Fruit fly (Drosophila melanogaster) whole organism, embryonic: Measurements from ENCODE around the gene ph-d.

Source experiments
- Atf6 ChIP-seq: fragments of 200-800 bp; sonication (Bioruptor generic); IDR thresholded peaks from 2 replicates; pipeline ENCODE4 v1.3.6; 2022; ENCODE audit warnings: missing biosample characterization, missing genetic modification characterization
- Bgb ChIP-seq: fragments of 200-800 bp; sonication (Bioruptor generic); IDR thresholded peaks from 2 replicates; pipeline ENCODE4 v1.3.6; 2022; ENCODE audit warnings: missing biosample characterization, missing genetic modification characterization; ENCODE audit not compliant: partially characterized antibody
- CG10366 ChIP-seq: fragments of 200-800 bp; sonication (Bioruptor generic); IDR thresholded peaks from 2 replicates; pipeline ENCODE4 v1.3.6; 2022; ENCODE audit warnings: missing biosample characterization, missing genetic modification characterization
- CG10431 ChIP-seq: fragments of 200-800 bp; sonication (Bioruptor generic); optimal IDR thresholded peaks from 3 replicates; lab custom pipeline; 2018; ENCODE audit warnings: missing biosample characterization, mild to moderate bottlenecking, missing genetic modification characterization
- CG10565 ChIP-seq: fragments of 200-800 bp; sonication (Bioruptor generic); optimal IDR thresholded peaks from 3 replicates; lab custom pipeline; 2016; ENCODE audit warnings: missing biosample characterization, mild to moderate bottlenecking, missing genetic modification characterization
- CG12071 ChIP-seq: fragments of 200-800 bp; sonication (Bioruptor generic); optimal IDR thresholded peaks from 3 replicates; lab custom pipeline; 2018; ENCODE audit warnings: missing biosample characterization, mild to moderate bottlenecking, missing genetic modification characterization
- CG1602 ChIP-seq: fragments of 200-800 bp; sonication (Bioruptor generic); optimal IDR thresholded peaks from 3 replicates; lab custom pipeline; 2016; ENCODE audit warnings: missing biosample characterization, missing genetic modification characterization
- CG1603 ChIP-seq: fragments of 200-800 bp; sonication (Bioruptor generic); optimal IDR thresholded peaks from 2 replicates; lab custom pipeline; 2019; ENCODE audit warnings: missing biosample characterization, mild to moderate bottlenecking, missing genetic modification characterization, moderate library complexity
- CG1832 ChIP-seq: fragments of 200-800 bp; sonication (Bioruptor generic); optimal IDR thresholded peaks from 2 replicates; lab custom pipeline; 2017; ENCODE audit warnings: missing biosample characterization, mild to moderate bottlenecking, missing genetic modification characterization, inconsistent platforms
- CG2116 ChIP-seq: fragments of 200-800 bp; sonication (Bioruptor generic); optimal IDR thresholded peaks from 3 replicates; lab custom pipeline; 2018; ENCODE audit warnings: missing biosample characterization, mild to moderate bottlenecking, missing genetic modification characterization
- CG31388 ChIP-seq: fragments of 200-800 bp; sonication (Bioruptor generic); optimal IDR thresholded peaks from 2 replicates; lab custom pipeline; 2016; ENCODE audit warnings: missing biosample characterization, missing genetic modification characterization
- CG34422 ChIP-seq: fragments of 200-800 bp; sonication (Bioruptor generic); IDR thresholded peaks from 3 replicates; pipeline ENCODE4 v1.3.6; 2022; ENCODE audit warnings: missing biosample characterization, missing genetic modification characterization
- CG3847 ChIP-seq: fragments of 200-800 bp; sonication (Bioruptor generic); IDR thresholded peaks from 2 replicates; pipeline ENCODE4 v1.3.6; 2022; ENCODE audit warnings: missing biosample characterization, missing genetic modification characterization
- CG7556 ChIP-seq: fragments of 200-800 bp; sonication (Bioruptor generic); optimal IDR thresholded peaks from 2 replicates; lab custom pipeline; 2017; ENCODE audit warnings: missing biosample characterization, mild to moderate bottlenecking, missing genetic modification characterization
- CG8924 ChIP-seq: fragments of 200-800 bp; optimal IDR thresholded peaks from 3 replicates; lab custom pipeline; 2019; ENCODE audit warnings: missing biosample characterization, mild to moderate bottlenecking, missing genetic modification characterization, moderate library complexity
- CoRest ChIP-seq: fragments of 200-800 bp; sonication (Bioruptor generic); optimal IDR thresholded peaks from 3 replicates; lab custom pipeline; 2018; ENCODE audit warnings: missing biosample characterization, mild to moderate bottlenecking, missing genetic modification characterization, moderate library complexity
- Deaf1 ChIP-seq: fragments of 200-800 bp; optimal IDR thresholded peaks from 3 replicates; lab custom pipeline; 2019; ENCODE audit warnings: missing biosample characterization, mild to moderate bottlenecking, missing genetic modification characterization, moderate library complexity
- Dip3 ChIP-seq: fragments of 200-800 bp; sonication (Bioruptor generic); optimal IDR thresholded peaks from 3 replicates; lab custom pipeline; 2016; ENCODE audit warnings: missing biosample characterization, missing genetic modification characterization
- Elba2 ChIP-seq: fragments of 200-800 bp; sonication (Bioruptor generic); optimal IDR thresholded peaks from 3 replicates; lab custom pipeline; 2016; ENCODE audit warnings: missing biosample characterization, missing genetic modification characterization
- Hr3 ChIP-seq: fragments of 200-800 bp; sonication (Bioruptor generic); optimal IDR thresholded peaks from 3 replicates; lab custom pipeline; 2016; ENCODE audit warnings: missing biosample characterization, missing genetic modification characterization
- Hr78 ChIP-seq, 2 experiments: fragments of 200-800 bp in 1 of 2; fragments of >200 bp in 1 of 2; sonication (Bioruptor generic) in 1 of 2; optimal IDR thresholded peaks; 2 replicates each; lab custom pipeline; 2017 to 2019; ENCODE audit warnings: missing biosample characterization in 2 of 2, missing genetic modification characterization in 2 of 2, mild to moderate bottlenecking in 1 of 2, moderate library complexity in 1 of 2
- Jarid2 ChIP-seq: fragments of 200-800 bp; sonication (Bioruptor generic); optimal IDR thresholded peaks from 3 replicates; lab custom pipeline; 2017; ENCODE audit warnings: mild to moderate bottlenecking, missing biosample characterization, missing genetic modification reagents, missing genetic modification characterization
- MBD-R2 ChIP-seq: fragments of 200-800 bp; sonication (Bioruptor generic); IDR thresholded peaks from 2 replicates; pipeline ENCODE4 v1.3.6; 2022; ENCODE audit warnings: missing biosample characterization, missing genetic modification characterization
- Oli ChIP-seq: fragments of 200-800 bp; sonication (Bioruptor generic); optimal IDR thresholded peaks from 2 replicates; lab custom pipeline; 2018; ENCODE audit warnings: missing biosample characterization, mild to moderate bottlenecking, missing genetic modification characterization, moderate library complexity
- Pdp1 ChIP-seq, 2 experiments: fragments of 200-800 bp; sonication (Bioruptor generic); optimal IDR thresholded peaks; 3 replicates each; lab custom pipeline; 2016; ENCODE audit warnings: missing biosample characterization in 2 of 2, missing genetic modification characterization in 2 of 2, mild to moderate bottlenecking in 1 of 2, moderate library complexity in 1 of 2
- Six4 ChIP-seq: fragments of 200-800 bp; sonication (Bioruptor generic); optimal IDR thresholded peaks from 2 replicates; lab custom pipeline; 2016; ENCODE audit warnings: missing biosample characterization, missing genetic modification characterization
- Sox102F ChIP-seq: fragments of 200-800 bp; sonication (Bioruptor generic); optimal IDR thresholded peaks from 2 replicates; lab custom pipeline; 2018; ENCODE audit warnings: missing biosample characterization, mild to moderate bottlenecking, missing genetic modification characterization, moderate library complexity
- Sry-β ChIP-seq: fragments of 200-800 bp; sonication (Bioruptor generic); optimal IDR thresholded peaks from 2 replicates; lab custom pipeline; 2018; ENCODE audit warnings: missing biosample characterization, mild to moderate bottlenecking, missing genetic modification characterization, moderate library complexity
- Trl ChIP-seq, 3 experiments: fragments of >200 bp in 2 of 3; fragments of 200-800 bp in 1 of 3; sonication (Bioruptor generic) in 1 of 3; optimal IDR thresholded peaks; 2 replicates in 1 of 3; 3 replicates in 2 of 3; lab custom pipeline; 2016 to 2017; ENCODE audit warnings: missing biosample characterization in 1 of 3, missing genetic modification characterization in 1 of 3
- Xbp1 ChIP-seq: fragments of 200-800 bp; sonication (Bioruptor generic); optimal IDR thresholded peaks from 3 replicates; lab custom pipeline; 2016; ENCODE audit warnings: missing biosample characterization, mild to moderate bottlenecking, missing genetic modification characterization
- YL-1 ChIP-seq: fragments of 200-800 bp; sonication (Bioruptor generic); optimal IDR thresholded peaks from 3 replicates; lab custom pipeline; 2017; ENCODE audit warnings: missing biosample characterization, mild to moderate bottlenecking, missing genetic modification characterization
- amos ChIP-seq: fragments of 200-800 bp; sonication (Bioruptor generic); IDR thresholded peaks from 2 replicates; pipeline ENCODE4 v1.3.6; 2022; ENCODE audit warnings: missing biosample characterization, missing genetic modification characterization; ENCODE audit not compliant: partially characterized antibody
- bbx ChIP-seq: fragments of 200-800 bp; sonication (Bioruptor generic); IDR thresholded peaks from 2 replicates; pipeline ENCODE4 v1.3.6; 2022; ENCODE audit warnings: missing biosample characterization, missing genetic modification characterization; ENCODE audit not compliant: partially characterized antibody
- crol ChIP-seq: fragments of 200-800 bp; sonication (Bioruptor generic); IDR thresholded peaks from 2 replicates; pipeline ENCODE4 v1.3.6; 2022; ENCODE audit warnings: missing biosample characterization, missing genetic modification characterization
- cwo ChIP-seq: fragments of 200-800 bp; sonication (Bioruptor generic); optimal IDR thresholded peaks from 3 replicates; lab custom pipeline; 2017; ENCODE audit warnings: missing biosample characterization, missing genetic modification characterization, mild to moderate bottlenecking, moderate library complexity, missing genetic modification reagents
- da ChIP-seq: fragments of 200-800 bp; sonication (Bioruptor generic); optimal IDR thresholded peaks from 2 replicates; lab custom pipeline; 2016; ENCODE audit warnings: missing biosample characterization, missing genetic modification characterization
- danr ChIP-seq: fragments of 200-800 bp; sonication (Bioruptor generic); IDR thresholded peaks from 2 replicates; pipeline ENCODE4 v1.3.6; 2022; ENCODE audit warnings: missing biosample characterization, missing genetic modification characterization
- gfzf ChIP-seq: fragments of 200-800 bp; sonication (Bioruptor generic); optimal IDR thresholded peaks from 2 replicates; lab custom pipeline; 2016; ENCODE audit warnings: missing biosample characterization, mild to moderate bottlenecking, missing genetic modification characterization, moderate library complexity
- kah ChIP-seq: fragments of 200-800 bp; sonication (Bioruptor generic); optimal IDR thresholded peaks from 2 replicates; lab custom pipeline; 2018; ENCODE audit warnings: missing biosample characterization, mild to moderate bottlenecking, missing genetic modification characterization
- mirr ChIP-seq: fragments of 200-800 bp; sonication (Bioruptor generic); optimal IDR thresholded peaks from 3 replicates; lab custom pipeline; 2018; ENCODE audit warnings: missing biosample characterization, mild to moderate bottlenecking, missing genetic modification characterization
- nerfin-1 ChIP-seq: fragments of 200-800 bp; sonication (Bioruptor generic); optimal IDR thresholded peaks from 3 replicates; lab custom pipeline; 2019; ENCODE audit warnings: missing biosample characterization, mild to moderate bottlenecking, missing genetic modification characterization, moderate library complexity
- oc ChIP-seq: fragments of 200-800 bp; sonication (Bioruptor generic); optimal IDR thresholded peaks from 2 replicates; lab custom pipeline; 2018; ENCODE audit warnings: missing biosample characterization, mild to moderate bottlenecking, missing genetic modification characterization, moderate library complexity
- row ChIP-seq: fragments of 200-800 bp; sonication (Bioruptor generic); IDR thresholded peaks from 3 replicates; pipeline ENCODE4 v1.3.6; 2022; ENCODE audit warnings: missing biosample characterization, missing genetic modification characterization
- sd ChIP-seq: fragments of 200-800 bp; sonication (Bioruptor generic); optimal IDR thresholded peaks from 3 replicates; lab custom pipeline; 2018; ENCODE audit warnings: missing biosample characterization, mild to moderate bottlenecking, missing genetic modification characterization, moderate library complexity
- sens ChIP-seq: fragments of 200-800 bp; sonication (Bioruptor generic); peaks from one replicate; lab custom pipeline; 2016; ENCODE audit warnings: missing biosample characterization, missing genetic modification characterization
- stwl ChIP-seq: fragments of 200-800 bp; sonication (Bioruptor generic); optimal IDR thresholded peaks from 3 replicates; lab custom pipeline; 2018; ENCODE audit warnings: missing biosample characterization, mild to moderate bottlenecking, missing genetic modification characterization, moderate library complexity
- sug ChIP-seq: fragments of 200-800 bp; optimal IDR thresholded peaks from 2 replicates; lab custom pipeline; 2019; ENCODE audit warnings: missing biosample characterization, mild to moderate bottlenecking, missing genetic modification characterization, moderate library complexity
- ttk ChIP-seq: fragments of 200-800 bp; sonication (Bioruptor generic); IDR thresholded peaks from 2 replicates; pipeline ENCODE4 v2.1.2; 2022; ENCODE audit warnings: missing biosample characterization, missing genetic modification characterization
- unc-4 ChIP-seq: fragments of 200-800 bp; sonication (Bioruptor generic); IDR thresholded peaks from 2 replicates; pipeline ENCODE4 v1.3.6; 2022; ENCODE audit warnings: missing biosample characterization, missing genetic modification characterization; ENCODE audit not compliant: partially characterized antibody

The ph-d gene

DNA sequence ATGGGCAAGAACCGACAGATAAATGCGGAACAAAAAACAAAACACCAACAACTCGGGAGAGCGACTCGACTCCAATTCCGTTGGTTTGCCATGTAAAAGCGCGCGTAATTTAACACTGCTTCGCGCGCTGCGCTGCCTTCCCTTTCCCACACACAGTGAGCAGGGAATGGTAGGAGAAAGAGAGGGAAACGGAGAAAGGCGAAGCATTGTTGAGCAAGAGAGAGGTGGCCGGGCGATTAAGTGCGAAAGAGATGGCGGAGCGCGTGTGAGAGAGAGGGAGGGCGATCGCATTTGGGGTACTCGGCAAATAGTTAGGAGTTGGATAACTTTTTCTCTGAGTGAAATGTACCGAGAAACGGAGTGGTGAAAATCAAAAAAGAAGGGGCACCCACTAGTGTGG lies 32.8 kb upstream of the ph-d start (continued):
- TF ChIP-seq MBD-R2 (GFP tag; lab: Robert Waterston, UW) (peak; percentile 19; the same call in 1 of the 2 replicates), CoRest (tag; lab: Kevin White, UChicago) (peak; percentile 18), Deaf1 (peak; percentile 24), Elba2 (GFP tag; lab: Kevin White, UChicago) (peak; percentile 28), ttk (GFP tag; lab: Robert Waterston, UW) (no peak), CG8924 (tag; lab: Kevin White, UChicago) (peak; percentile 5), Trl (optimal IDR thresholded peaks at IDR 0.05; lab: Kevin White, UChicago) (peak; percentile 54 to 70), Trl (GFP tag; optimal IDR thresholded peaks at IDR 0.05; lab: Kevin White, UChicago) (peak; percentile 45), Bgb (GFP tag; lab: Robert Waterston, UW) (peak; percentile 37; the same call in 1 of the 2 replicates), CG1602 (no peak), crol (GFP tag; lab: Robert Waterston, UW) (peak; percentile 97), CG10431 (GFP tag; lab: Kevin White, UChicago) (peak; percentile 99), bbx (0 out of 2 replicates have a peak, but pooled peaks have one; percentile 23), Hr78 (GFP tag; optimal IDR thresholded peaks at IDR 0.05; lab: Kevin White, UChicago) (no peak), row (peak; percentile 64), mirr (GFP tag; lab: Kevin White, UChicago) (no peak), danr (GFP tag; lab: Robert Waterston, UW) (no peak), Six4 (peak; percentile 43), stwl (tag; lab: Kevin White, UChicago) (peak; percentile 20), CG34422 (GFP tag; lab: Robert Waterston, UW) (0 out of 3 replicates have a peak, but pooled peaks have one; percentile 32), Dip3 (GFP tag; lab: Kevin White, UChicago) (no peak), CG1832 (peak; percentile 96), Oli (no peak), Jarid2 (GFP tag; lab: Kevin White, UChicago) (no peak), Sox102F (GFP tag; lab: Kevin White, UChicago) (peak; percentile 64), oc (tag; lab: Kevin White, UChicago) (peak; percentile 74)

DNA sequence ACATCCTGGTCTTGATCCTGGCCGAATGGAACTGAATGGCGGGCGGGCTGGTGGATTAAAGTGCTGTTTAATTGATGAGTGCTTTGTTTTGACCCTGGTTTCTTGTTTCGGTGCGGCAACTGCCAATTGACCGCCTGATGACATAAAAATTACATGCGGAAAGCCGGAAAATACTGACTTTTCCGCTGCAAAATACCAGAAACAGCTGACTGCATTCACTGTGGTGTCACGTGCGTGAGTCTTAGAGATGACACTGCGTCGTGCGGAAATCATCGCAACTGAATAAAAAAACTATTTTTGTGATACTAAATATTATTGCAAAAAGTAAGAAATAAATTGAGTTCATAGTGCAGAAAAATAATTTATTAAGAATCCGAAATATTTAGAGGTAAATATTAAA lies 26.4 kb upstream of the ph-d start, which contains the start of gene bcn92:
Gene bcn92 (minus strand): TSS at position 170 of the 400 bp plus-strand sequence.
- TF ChIP-seq CG2116 (peak; percentile 34), YL-1 (GFP tag; lab: Kevin White, UChicago) (peak; percentile 23), amos (GFP tag; lab: Robert Waterston, UW) (peak; percentile 97), kah (GFP tag; lab: Kevin White, UChicago) (no peak), unc-4 (GFP tag; lab: Robert Waterston, UW) (peak; percentile 93), da (no peak), Atf6 (GFP tag; lab: Robert Waterston, UW) (0 out of 2 replicates have a peak, but pooled peaks have one; percentile 23), CG10565 (GFP tag; lab: Kevin White, UChicago) (no peak), CoRest (tag; lab: Kevin White, UChicago) (peak; percentile 22), Deaf1 (no peak), sens (GFP tag; lab: Kevin White, UChicago) (peak; percentile 84), CG10366 (GFP tag; lab: Robert Waterston, UW) (0 out of 2 replicates have a peak, but pooled peaks have one; percentile 21), CG31388 (GFP tag; lab: Kevin White, UChicago) (no peak), CG7556 (GFP tag; lab: Kevin White, UChicago) (no peak), Hr3 (GFP tag; lab: Kevin White, UChicago) (no peak), CG1603 (tag; lab: Kevin White, UChicago) (peak; percentile 65), CG3847 (GFP tag; lab: Robert Waterston, UW) (peak; percentile 39), Sry-β (GFP tag; lab: Kevin White, UChicago) (peak; percentile 49), Pdp1 (GFP tag; optimal IDR thresholded peaks at IDR 0.05; lab: Kevin White, UChicago) (peak; percentile 46 to 90), Xbp1 (GFP tag; lab: Kevin White, UChicago) (peak; percentile 62), CG12071 (GFP tag; lab: Kevin White, UChicago) (no peak), nerfin-1 (tag; lab: Kevin White, UChicago) (no peak), gfzf (peak; percentile 69), cwo (GFP tag; lab: Kevin White, UChicago) (peak; percentile 51), sd (tag; lab: Kevin White, UChicago) (peak; percentile 37), sug (tag; lab: Kevin White, UChicago) (peak; percentile 48)
